Fruit fly (Drosophila melanogaster) whole organism, embryonic: ENCODE measurements around the gene CG33947.

Experiments
- CG10209 ChIP-seq: fragments of 200-800 bp; sonication (Bioruptor generic); optimal IDR thresholded peaks from 3 replicates; lab custom pipeline; 2017; ENCODE audit warnings: missing biosample characterization, mild to moderate bottlenecking, missing genetic modification characterization, missing genetic modification reagents
- CG11085 ChIP-seq: fragments of 200-800 bp; sonication (Bioruptor generic); IDR thresholded peaks from 2 replicates; pipeline ENCODE4 v1.3.6; 2022; ENCODE audit warnings: missing biosample characterization, missing genetic modification characterization
- CG4404 ChIP-seq: fragments of 200-800 bp; sonication (Bioruptor generic); IDR thresholded peaks from 2 replicates; pipeline ENCODE4 v1.3.6; 2022; ENCODE audit warnings: missing biosample characterization, missing genetic modification characterization
- CG8089 ChIP-seq: fragments of 200-800 bp; sonication (Bioruptor generic); optimal IDR thresholded peaks from 3 replicates; lab custom pipeline; 2016; ENCODE audit warnings: missing biosample characterization, missing genetic modification characterization
- CG9876 ChIP-seq: fragments of 200-800 bp; sonication (Bioruptor generic); optimal IDR thresholded peaks from 2 replicates; lab custom pipeline; 2016; ENCODE audit warnings: missing biosample characterization, missing genetic modification characterization
- D ChIP-seq, 2 experiments: fragments of 200-800 bp in 1 of 2; fragments of >200 bp in 1 of 2; sonication (Bioruptor generic) in 1 of 2; optimal IDR thresholded peaks; 2 replicates in 1 of 2; 3 replicates in 1 of 2; lab custom pipeline; 2017; ENCODE audit warnings: mild to moderate bottlenecking in 1 of 2, missing biosample characterization in 1 of 2, missing genetic modification characterization in 1 of 2, missing genetic modification reagents in 1 of 2
- MBD-R2 ChIP-seq: fragments of 200-800 bp; sonication (Bioruptor generic); IDR thresholded peaks from 2 replicates; pipeline ENCODE4 v1.3.6; 2022; ENCODE audit warnings: missing biosample characterization, missing genetic modification characterization
- Usf ChIP-seq: fragments of 200-800 bp; sonication (Bioruptor generic); optimal IDR thresholded peaks from 2 replicates; lab custom pipeline; 2017; ENCODE audit warnings: missing genotype, missing biosample characterization, missing genetic modification characterization
- bsh ChIP-seq, 2 experiments: fragments of 200-800 bp; sonication (Bioruptor generic); optimal IDR thresholded peaks; 2 replicates each; lab custom pipeline; 2017 to 2018; ENCODE audit warnings: mild to moderate bottlenecking in 2 of 2, missing biosample characterization in 2 of 2, missing genetic modification characterization in 2 of 2, moderate library complexity in 1 of 2
- mld ChIP-seq: fragments of 200-800 bp; sonication (Bioruptor generic); IDR thresholded peaks from 3 replicates; pipeline ENCODE4 v1.3.6; 2022; ENCODE audit warnings: missing biosample characterization, missing genetic modification characterization; ENCODE audit not compliant: partially characterized antibody
- nerfin-1 ChIP-seq: fragments of 200-800 bp; sonication (Bioruptor generic); optimal IDR thresholded peaks from 3 replicates; lab custom pipeline; 2019; ENCODE audit warnings: missing biosample characterization, mild to moderate bottlenecking, missing genetic modification characterization, moderate library complexity
- nom ChIP-seq: fragments of 200-800 bp; sonication (Bioruptor generic); optimal IDR thresholded peaks from 2 replicates; lab custom pipeline; 2017; ENCODE audit warnings: missing biosample characterization, missing genetic modification characterization, mild to moderate bottlenecking, moderate library complexity, missing genetic modification reagents

- TF ChIP-seq MBD-R2 (GFP tag; lab: Robert Waterston, UW): no peak
- TF ChIP-seq Usf (GFP tag; lab: Kevin White, UChicago): no peak
- no peak for TF ChIP-seq CG4404 (GFP tag; lab: Robert Waterston, UW)
- no peak for TF ChIP-seq CG10209 (GFP tag; lab: Kevin White, UChicago)
- TF ChIP-seq D (optimal IDR thresholded peaks at IDR 0.05; lab: Kevin White, UChicago): no peak
- TF ChIP-seq D (GFP tag; optimal IDR thresholded peaks at IDR 0.05; lab: Kevin White, UChicago): no peak
- TF ChIP-seq CG8089: no peak
- TF ChIP-seq mld (GFP tag; lab: Robert Waterston, UW): no peak
- no peak for TF ChIP-seq nerfin-1 (tag; lab: Kevin White, UChicago)
- TF ChIP-seq CG11085: no peak
- no peak for TF ChIP-seq nom (GFP tag; lab: Kevin White, UChicago)
- TF ChIP-seq bsh (GFP tag; optimal IDR thresholded peaks at IDR 0.05; lab: Kevin White, UChicago): no peak
- no peak for TF ChIP-seq CG9876
Observed at dm6 chr3L:11117733-11118132, 21.4 kb downstream of the CG33947 start.
